Worm (Caenorhabditis elegans) whole organism, late embryonic: ENCODE data around the gene F37C4.8.

ENCODE experiments used
- che-1 ChIP-seq: sonication (generic microtip); optimal IDR thresholded peaks from 2 replicates; lab custom pipeline; 2016; ENCODE audit warnings: mild to moderate bottlenecking, missing genetic modification characterization, missing compliant biosample characterization
- elt-4 ChIP-seq: sonication (generic microtip); optimal IDR thresholded peaks from 2 replicates; lab custom pipeline; 2016; ENCODE audit warnings: missing genetic modification characterization, missing compliant biosample characterization
- lin-11 ChIP-seq: fragments of 200-800 bp; sonication (Bioruptor generic); optimal IDR thresholded peaks from 2 replicates; lab custom pipeline; 2018; ENCODE audit warnings: mild to moderate bottlenecking, missing genetic modification characterization, missing compliant biosample characterization
- nfya-1 ChIP-seq: sonication (generic microtip); optimal IDR thresholded peaks from 2 replicates; lab custom pipeline; 2017; ENCODE audit warnings: missing genetic modification characterization, mild to moderate bottlenecking, missing compliant biosample characterization, antibody characterized with exemption, moderate library complexity
- odd-2 ChIP-seq: sonication (generic microtip); optimal IDR thresholded peaks from 2 replicates; lab custom pipeline; 2017; ENCODE audit warnings: antibody characterized with exemption, mild to moderate bottlenecking, missing genetic modification characterization, missing compliant biosample characterization
- pag-3 ChIP-seq: sonication (generic microtip); optimal IDR thresholded peaks from 2 replicates; lab custom pipeline; 2016; ENCODE audit warnings: missing compliant biosample characterization, missing genetic modification characterization, borderline replicate concordance
- sox-2 ChIP-seq: fragments of 200-800 bp; sonication (Bioruptor generic); IDR thresholded peaks from 2 replicates; pipeline ENCODE4 v1.3.6; 2022; ENCODE audit warnings: missing genetic modification reagents, missing genetic modification characterization, missing compliant biosample characterization
- unc-55 ChIP-seq: sonication (generic microtip); optimal IDR thresholded peaks from 2 replicates; lab custom pipeline; 2017; ENCODE audit warnings: missing biosample characterization, missing genetic modification reagents, missing genetic modification characterization
- ztf-16 ChIP-seq: sonication (generic microtip); optimal IDR thresholded peaks from 2 replicates; lab custom pipeline; 2017; ENCODE audit warnings: missing genetic modification characterization, missing compliant biosample characterization

DNA sequence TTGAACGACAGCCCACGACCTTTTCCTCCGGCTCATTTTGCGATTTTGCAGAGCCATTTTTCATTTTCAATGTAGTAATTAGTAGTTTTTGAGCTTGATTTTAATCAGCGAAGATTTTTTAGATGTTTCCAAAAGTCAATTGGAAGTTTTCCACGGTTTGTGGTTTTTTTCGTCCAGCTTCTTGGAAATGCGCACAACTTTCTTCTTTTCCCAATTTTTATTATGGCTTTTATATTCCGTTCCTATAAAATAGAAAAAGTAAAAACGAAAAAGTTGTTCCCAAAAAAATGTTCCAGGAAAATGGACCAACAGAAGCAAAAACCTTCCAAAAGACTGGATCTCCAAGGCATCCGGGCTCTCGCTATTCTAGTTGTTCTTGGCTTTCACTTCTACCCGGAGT lies 4.3 kb upstream of the F37C4.8 start, which contains the start of gene oac-22:
- TF ChIP-seq nfya-1 (tag; lab: Kevin White, UChicago) (no peak), unc-55 (GFP tag; lab: Kevin White, UChicago) (no peak), odd-2 (tag; lab: Kevin White, UChicago) (no peak), ztf-16 (tag; lab: Kevin White, UChicago) (no peak), sox-2 (GFP tag; lab: Robert Waterston, UW) (no peak), che-1 (tag; lab: Kevin White, UChicago) (no peak), elt-4 (tag; lab: Kevin White, UChicago) (no peak), pag-3 (no peak), lin-11 (tag; lab: Kevin White, UChicago) (no peak)
